Worm (Caenorhabditis elegans): ENCODE measurements around the gene lgc-12.

Gene lgc-12

ce11 chrIII:7531385-7531784, 30.6 kb upstream of the lgc-12 start:
- TF ChIP-seq aptf-3 (GFP tag; IDR thresholded peaks at IDR 0.05) (no peak), F23B12.7 (tag; optimal IDR thresholded peaks at IDR 0.05; ENCODE audit: insufficient read depth) (no peak), lin-35 (GFP tag; optimal IDR thresholded peaks at IDR 0.05) (no peak), Y67H2A.10 (GFP tag; conservative IDR thresholded peaks at IDR 0.05) (no peak)

- no peak for TF ChIP-seq ceh-100 (GFP tag; IDR thresholded peaks at IDR 0.05)
- TF ChIP-seq egl-18 (GFP tag; IDR thresholded peaks at IDR 0.05) = no peak
- TF ChIP-seq mel-28 (tag; optimal IDR thresholded peaks at IDR 0.05; ENCODE audit: borderline replicate concordance) = no peak
- TF ChIP-seq nhr-90 (tag; optimal IDR thresholded peaks at IDR 0.05) = no peak
- TF ChIP-seq cebp-1 (GFP tag; IDR thresholded peaks at IDR 0.05) = no peak
- no peak for TF ChIP-seq cebp-1 (tag; optimal IDR thresholded peaks at IDR 0.05)
Observed at ce11 chrIII:7533012-7533411, 29.0 kb upstream of the lgc-12 start.

ce11 chrIII:7534648-7535047, 27.3 kb upstream of the lgc-12 start:
- TF ChIP-seq B0019.2 (GFP tag; conservative IDR thresholded peaks at IDR 0.05) (no peak), gei-17 (GFP tag; optimal IDR thresholded peaks at IDR 0.05) (no peak), F33H1.4 (GFP tag; IDR thresholded peaks at IDR 0.05) (no peak), snpc-1.3 (tag; optimal IDR thresholded peaks at IDR 0.05; ENCODE audit: insufficient read depth) (no peak), athp-1 (tag; optimal IDR thresholded peaks at IDR 0.05) (no peak), nfya-2 (GFP tag; IDR thresholded peaks at IDR 0.05) (no peak)

ce11 chrIII:7535347-7535746, 26.6 kb upstream of the lgc-12 start:
- no peak for TF ChIP-seq F39B2.1 (GFP tag; IDR thresholded peaks at IDR 0.05)
- TF ChIP-seq attf-6 (GFP tag; IDR thresholded peaks at IDR 0.05) = no peak
- TF ChIP-seq efl-1 (GFP tag; optimal IDR thresholded peaks at IDR 0.05) = no peak
- no peak for TF ChIP-seq ceh-100 (GFP tag; IDR thresholded peaks at IDR 0.05)
- no peak for TF ChIP-seq atf-7 (tag; optimal IDR thresholded peaks at IDR 0.05)
- TF ChIP-seq athp-1 (tag; optimal IDR thresholded peaks at IDR 0.05) = no peak
- TF ChIP-seq lin-40 (tag; optimal IDR thresholded peaks at IDR 0.05) = no peak
- no peak for TF ChIP-seq attf-3 (GFP tag; conservative IDR thresholded peaks at IDR 0.05)

ce11 chrIII:7536559-7536958, 25.4 kb upstream of the lgc-12 start, which contains the start of gene lin-39:
lin-39 (minus strand) TSS chrIII:7536632.
- TF ChIP-seq madf-8 (GFP tag; conservative IDR thresholded peaks at IDR 0.05) = no peak
- TF ChIP-seq lin-40 (tag; optimal IDR thresholded peaks at IDR 0.05) = no peak
- no peak for TF ChIP-seq F57C9.4 (tag; optimal IDR thresholded peaks at IDR 0.05)
- TF ChIP-seq nhr-120 (GFP tag; IDR thresholded peaks at IDR 0.05) = no peak
- no peak for TF ChIP-seq hmg-20 (GFP tag; IDR thresholded peaks at IDR 0.05)

- TF ChIP-seq lin-54 (GFP tag; optimal IDR thresholded peaks at IDR 0.05) (no peak), Y53G8AR.9 (GFP tag; conservative IDR thresholded peaks at IDR 0.05) (no peak), ztf-22 (GFP tag; optimal IDR thresholded peaks at IDR 0.05) (no peak), B0035.1 (tag; optimal IDR thresholded peaks at IDR 0.05) (no peak), ceh-91 (GFP tag; IDR thresholded peaks at IDR 0.05) (no peak), nhr-120 (GFP tag; IDR thresholded peaks at IDR 0.05) (no peak), nhr-27 (tag; optimal IDR thresholded peaks at IDR 0.05) (no peak)
Observed at ce11 chrIII:7542037-7542436, 19.9 kb upstream of the lgc-12 start.
